Fruit fly (Drosophila melanogaster) whole organism, embryonic: ENCODE data around the gene Ts.
A peak's percentile ranks its signal among the peaks of the same experiment; 100 is the strongest.

Experiments
- Aef1 ChIP-seq: fragments of 200-800 bp; sonication (Bioruptor generic); IDR thresholded peaks from 3 replicates; pipeline ENCODE4 v1.3.6; 2022; ENCODE audit warnings: missing biosample characterization, missing genetic modification characterization
- Antp ChIP-seq: fragments of 200-800 bp; sonication (Bioruptor generic); optimal IDR thresholded peaks from 3 replicates; lab custom pipeline; 2016; ENCODE audit warnings: missing biosample characterization, missing genetic modification characterization
- Atf6 ChIP-seq: fragments of 200-800 bp; sonication (Bioruptor generic); IDR thresholded peaks from 2 replicates; pipeline ENCODE4 v1.3.6; 2022; ENCODE audit warnings: missing biosample characterization, missing genetic modification characterization
- Bgb ChIP-seq: fragments of 200-800 bp; sonication (Bioruptor generic); IDR thresholded peaks from 2 replicates; pipeline ENCODE4 v1.3.6; 2022; ENCODE audit warnings: missing biosample characterization, missing genetic modification characterization; ENCODE audit not compliant: partially characterized antibody
- CG10543 ChIP-seq: fragments of 200-800 bp; sonication (Bioruptor generic); optimal IDR thresholded peaks from 3 replicates; lab custom pipeline; 2017; ENCODE audit warnings: missing biosample characterization, mild to moderate bottlenecking, missing genetic modification characterization, moderate library complexity
- CG11560 ChIP-seq: fragments of 200-800 bp; sonication (Bioruptor generic); IDR thresholded peaks from 3 replicates; pipeline ENCODE4 v1.3.6; 2022; ENCODE audit warnings: missing biosample characterization, missing genetic modification characterization
- CG12071 ChIP-seq: fragments of 200-800 bp; sonication (Bioruptor generic); optimal IDR thresholded peaks from 3 replicates; lab custom pipeline; 2018; ENCODE audit warnings: missing biosample characterization, mild to moderate bottlenecking, missing genetic modification characterization
- CG12769 ChIP-seq: fragments of 200-800 bp; sonication (Bioruptor generic); optimal IDR thresholded peaks from 2 replicates; lab custom pipeline; 2019; ENCODE audit warnings: missing biosample characterization, mild to moderate bottlenecking, missing genetic modification characterization, moderate library complexity
- CG14710 ChIP-seq: fragments of 200-800 bp; sonication (Bioruptor generic); optimal IDR thresholded peaks from 3 replicates; lab custom pipeline; 2019; ENCODE audit warnings: missing biosample characterization, mild to moderate bottlenecking, missing genetic modification characterization, moderate library complexity
- CG14860 ChIP-seq: fragments of 200-800 bp; sonication (Bioruptor generic); IDR thresholded peaks from 3 replicates; pipeline ENCODE4 v1.3.6; 2022; ENCODE audit warnings: missing biosample characterization, missing genetic modification characterization; ENCODE audit not compliant: partially characterized antibody
- CG15073 ChIP-seq: fragments of 200-800 bp; sonication (Bioruptor generic); optimal IDR thresholded peaks from 2 replicates; lab custom pipeline; 2016; ENCODE audit warnings: missing biosample characterization, missing genetic modification characterization
- CG1529 ChIP-seq: fragments of 200-800 bp; sonication (Bioruptor generic); optimal IDR thresholded peaks from 3 replicates; lab custom pipeline; 2018; ENCODE audit warnings: missing biosample characterization, missing genetic modification characterization
- CG1647 ChIP-seq: fragments of 200-800 bp; sonication (Bioruptor generic); optimal IDR thresholded peaks from 3 replicates; lab custom pipeline; 2016; ENCODE audit warnings: missing biosample characterization, missing genetic modification characterization
- CG16815 ChIP-seq: fragments of 200-800 bp; sonication (Bioruptor generic); optimal IDR thresholded peaks from 3 replicates; lab custom pipeline; 2017; ENCODE audit warnings: missing biosample characterization, mild to moderate bottlenecking, missing genetic modification characterization
- CG16863 ChIP-seq: fragments of 200-800 bp; sonication (Bioruptor generic); optimal IDR thresholded peaks from 3 replicates; lab custom pipeline; 2016; ENCODE audit warnings: missing biosample characterization, missing genetic modification characterization
- CG2116 ChIP-seq: fragments of 200-800 bp; sonication (Bioruptor generic); optimal IDR thresholded peaks from 3 replicates; lab custom pipeline; 2018; ENCODE audit warnings: missing biosample characterization, mild to moderate bottlenecking, missing genetic modification characterization
- CG2202 ChIP-seq: fragments of 200-800 bp; sonication (Bioruptor generic); optimal IDR thresholded peaks from 2 replicates; lab custom pipeline; 2018; ENCODE audit warnings: missing biosample characterization, mild to moderate bottlenecking, missing genetic modification characterization
- CG30431 ChIP-seq: fragments of 200-800 bp; sonication (Bioruptor generic); optimal IDR thresholded peaks from 2 replicates; lab custom pipeline; 2017; ENCODE audit warnings: missing biosample characterization, missing genetic modification characterization
- CG32772 ChIP-seq: fragments of 200-800 bp; sonication (Bioruptor generic); IDR thresholded peaks from 2 replicates; pipeline ENCODE4 v1.3.6; 2022; ENCODE audit warnings: missing biosample characterization, missing genetic modification characterization
- CG3847 ChIP-seq: fragments of 200-800 bp; sonication (Bioruptor generic); IDR thresholded peaks from 2 replicates; pipeline ENCODE4 v1.3.6; 2022; ENCODE audit warnings: missing biosample characterization, missing genetic modification characterization
- CG4424 ChIP-seq: fragments of 200-800 bp; sonication (Bioruptor generic); optimal IDR thresholded peaks from 3 replicates; lab custom pipeline; 2016; ENCODE audit warnings: missing biosample characterization, missing genetic modification characterization
- CG6272 ChIP-seq: fragments of 200-800 bp; sonication (Bioruptor generic); IDR thresholded peaks from 2 replicates; pipeline ENCODE4 v1.3.6; 2022; ENCODE audit warnings: missing biosample characterization, missing genetic modification characterization
- CG8089 ChIP-seq: fragments of 200-800 bp; sonication (Bioruptor generic); optimal IDR thresholded peaks from 3 replicates; lab custom pipeline; 2016; ENCODE audit warnings: missing biosample characterization, missing genetic modification characterization
- HmgD ChIP-seq: fragments of 200-800 bp; sonication (Bioruptor generic); optimal IDR thresholded peaks from 3 replicates; lab custom pipeline; 2016; ENCODE audit warnings: missing biosample characterization, missing genetic modification characterization
- HmgZ ChIP-seq: fragments of 200-800 bp; sonication (Bioruptor generic); optimal IDR thresholded peaks from 2 replicates; lab custom pipeline; 2018; ENCODE audit warnings: missing biosample characterization, mild to moderate bottlenecking, missing genetic modification characterization
- Hsf ChIP-seq: fragments of 200-800 bp; sonication (Bioruptor generic); optimal IDR thresholded peaks from 3 replicates; lab custom pipeline; 2016; ENCODE audit warnings: missing biosample characterization, missing genetic modification characterization
- NFAT ChIP-seq: fragments of 200-800 bp; sonication (Bioruptor generic); IDR thresholded peaks from 2 replicates; pipeline ENCODE4 v1.3.6; 2022; ENCODE audit warnings: missing biosample characterization, missing genetic modification characterization
- Oaz ChIP-seq: fragments of 200-800 bp; sonication (Bioruptor generic); IDR thresholded peaks from 2 replicates; pipeline ENCODE4 v1.3.6; 2022; ENCODE audit warnings: missing biosample characterization, missing genetic modification characterization
- Optix ChIP-seq: fragments of 200-800 bp; sonication (Bioruptor generic); IDR thresholded peaks from 3 replicates; pipeline ENCODE4 v1.3.6; 2022; ENCODE audit warnings: missing biosample characterization, missing genetic modification characterization
- Rx ChIP-seq: fragments of 200-800 bp; sonication (Bioruptor generic); IDR thresholded peaks from 2 replicates; pipeline ENCODE4 v1.3.6; 2022; ENCODE audit warnings: missing biosample characterization, missing genetic modification characterization
- Side ChIP-seq: fragments of 200-800 bp; sonication (Bioruptor generic); optimal IDR thresholded peaks from 2 replicates; lab custom pipeline; 2016; ENCODE audit warnings: missing biosample characterization, missing genetic modification characterization
- Six4 ChIP-seq: fragments of 200-800 bp; sonication (Bioruptor generic); optimal IDR thresholded peaks from 2 replicates; lab custom pipeline; 2016; ENCODE audit warnings: missing biosample characterization, missing genetic modification characterization
- ap ChIP-seq: fragments of 200-800 bp; sonication (Bioruptor generic); IDR thresholded peaks from 2 replicates; pipeline ENCODE4 v1.3.6; 2022; ENCODE audit warnings: missing biosample characterization, missing genetic modification characterization
- ash1 ChIP-seq: fragments of 200-800 bp; sonication (Bioruptor generic); optimal IDR thresholded peaks from 2 replicates; lab custom pipeline; 2018; ENCODE audit warnings: missing biosample characterization, mild to moderate bottlenecking, missing genetic modification characterization
- bcd ChIP-seq: fragments of 200-800 bp; sonication (Bioruptor generic); optimal IDR thresholded peaks from 2 replicates; lab custom pipeline; 2017; ENCODE audit warnings: missing biosample characterization, mild to moderate bottlenecking, missing genetic modification characterization
- bsh ChIP-seq, 2 experiments: fragments of 200-800 bp; sonication (Bioruptor generic); optimal IDR thresholded peaks; 2 replicates each; lab custom pipeline; 2017 to 2018; ENCODE audit warnings: mild to moderate bottlenecking in 2 of 2, missing biosample characterization in 2 of 2, missing genetic modification characterization in 2 of 2, moderate library complexity in 1 of 2
- cas ChIP-seq: fragments of 200-800 bp; sonication (Bioruptor generic); IDR thresholded peaks from 2 replicates; pipeline ENCODE4 v1.3.6; 2022; ENCODE audit warnings: missing biosample characterization, missing genetic modification characterization
- caup ChIP-seq: fragments of 200-800 bp; sonication (Bioruptor generic); optimal IDR thresholded peaks from 3 replicates; lab custom pipeline; 2017; ENCODE audit warnings: missing biosample characterization, mild to moderate bottlenecking, missing genetic modification characterization, moderate library complexity; ENCODE audit not compliant: severe bottlenecking
- dan ChIP-seq: fragments of 200-800 bp; sonication (Bioruptor generic); IDR thresholded peaks from 2 replicates; pipeline ENCODE4 v1.3.6; 2022; ENCODE audit warnings: missing biosample characterization, missing genetic modification characterization
- fd3F ChIP-seq: fragments of 200-800 bp; sonication (Bioruptor generic); optimal IDR thresholded peaks from 2 replicates; lab custom pipeline; 2018; ENCODE audit warnings: missing biosample characterization, mild to moderate bottlenecking, missing genetic modification characterization, moderate library complexity
- her ChIP-seq: fragments of 200-800 bp; sonication (Bioruptor generic); optimal IDR thresholded peaks from 2 replicates; lab custom pipeline; 2016; ENCODE audit warnings: missing biosample characterization, missing genetic modification characterization
- hkb ChIP-seq, 2 experiments: fragments of 200-800 bp in 1 of 2; fragments of >200 bp in 1 of 2; sonication (Bioruptor generic) in 1 of 2; IDR thresholded peaks in 1 of 2; optimal IDR thresholded peaks in 1 of 2; 2 replicates each; pipeline versions ENCODE4 v1.3.6 to Lab custom; 2017 to 2022; ENCODE audit warnings: missing biosample characterization in 1 of 2, missing genetic modification characterization in 1 of 2
- klu ChIP-seq: fragments of 200-800 bp; sonication (Bioruptor generic); IDR thresholded peaks from 2 replicates; pipeline ENCODE4 v1.3.6; 2022; ENCODE audit warnings: missing biosample characterization, missing genetic modification characterization
- seq ChIP-seq: fragments of 200-800 bp; sonication (Bioruptor generic); IDR thresholded peaks from 2 replicates; pipeline ENCODE4 v1.3.6; 2022; ENCODE audit warnings: missing biosample characterization, missing genetic modification characterization
- sisA ChIP-seq: fragments of 200-800 bp; sonication (Bioruptor generic); IDR thresholded peaks from 2 replicates; pipeline ENCODE4 v1.3.6; 2022; ENCODE audit warnings: missing biosample characterization, missing genetic modification characterization
- tgo ChIP-seq: fragments of 200-800 bp; sonication (Bioruptor generic); IDR thresholded peaks from 3 replicates; pipeline ENCODE4 v1.3.6; 2022; ENCODE audit warnings: missing biosample characterization, missing genetic modification characterization
- tio ChIP-seq: fragments of 200-800 bp; sonication (Bioruptor generic); optimal IDR thresholded peaks from 2 replicates; lab custom pipeline; 2017; ENCODE audit warnings: missing biosample characterization, missing genetic modification characterization, inconsistent platforms
- twi ChIP-seq: fragments of 200-800 bp; optimal IDR thresholded peaks from 2 replicates; lab custom pipeline; 2019; ENCODE audit warnings: missing biosample characterization, mild to moderate bottlenecking, missing genetic modification characterization, moderate library complexity
- vfl ChIP-seq: fragments of 200-800 bp; sonication (Bioruptor generic); optimal IDR thresholded peaks from 2 replicates; lab custom pipeline; 2016; ENCODE audit warnings: missing biosample characterization, missing genetic modification characterization
- wek ChIP-seq: fragments of 200-800 bp; sonication (Bioruptor generic); optimal IDR thresholded peaks from 3 replicates; lab custom pipeline; 2018; ENCODE audit warnings: missing biosample characterization, mild to moderate bottlenecking, missing genetic modification characterization, moderate library complexity

Gene Ts

DNA sequence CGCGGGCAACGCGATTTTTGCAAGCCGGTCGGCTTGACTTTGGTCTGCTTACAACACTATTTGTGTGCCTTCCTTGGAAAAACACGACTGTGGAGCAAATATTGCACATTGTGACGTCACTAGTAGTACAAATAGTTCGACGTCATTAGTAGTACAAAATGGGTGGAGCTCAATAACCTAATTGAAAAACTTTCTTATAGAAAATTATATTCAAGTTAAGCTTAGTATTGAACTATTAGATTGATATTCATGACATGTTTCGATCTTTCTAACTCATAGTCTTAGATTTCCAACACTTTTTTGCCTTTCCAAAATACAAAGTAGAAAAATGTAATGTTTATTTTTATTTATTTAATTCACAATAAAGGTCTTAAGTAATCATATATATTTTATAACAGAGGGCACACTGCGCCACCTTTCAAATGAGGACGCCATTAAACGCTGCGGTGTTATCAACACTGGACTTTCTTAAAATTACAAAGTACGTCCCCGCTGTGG lies 3.0 kb upstream of the Ts start, which contains the start of the genes Rrp1 and gammaTub23C (continued):
- TF ChIP-seq vfl (GFP tag; lab: Kevin White, UChicago) (peak; percentile 80), CG1529 (GFP tag; lab: Kevin White, UChicago) (peak; percentile 85), Hsf (peak; percentile 90), klu (GFP tag; lab: Robert Waterston, UW) (peak; percentile 85), CG10543 (GFP tag; lab: Kevin White, UChicago) (peak; percentile 89), CG3847 (GFP tag; lab: Robert Waterston, UW) (peak; percentile 89), fd3F (GFP tag; lab: Kevin White, UChicago) (peak; percentile 83), HmgD (GFP tag; lab: Kevin White, UChicago) (peak; percentile 6), tio (GFP tag; lab: Kevin White, UChicago) (peak; percentile 98), Optix (GFP tag; lab: Robert Waterston, UW) (0 out of 3 replicates have a peak, but pooled peaks have one; percentile 31), Antp (peak; percentile 56), CG11560 (tag; lab: Robert Waterston, UW) (peak; percentile 76), Bgb (GFP tag; lab: Robert Waterston, UW) (no peak), bcd (peak; percentile 93), hkb (optimal IDR thresholded peaks at IDR 0.05; lab: Kevin White, UChicago) (no peak), hkb (GFP tag; IDR thresholded peaks at IDR 0.05; lab: Robert Waterston, UW) (peak; percentile 78), CG6272 (GFP tag; lab: Robert Waterston, UW) (peak; percentile 79; the same call in 1 of the 2 replicates), Rx (no peak), her (GFP tag; lab: Kevin White, UChicago) (peak; percentile 14), ap (GFP tag; lab: Robert Waterston, UW) (peak; percentile 47; the same call in 1 of the 2 replicates), cas (GFP tag; lab: Robert Waterston, UW) (peak; percentile 60; the same call in 1 of the 2 replicates), CG2116 (GFP tag; lab: Kevin White, UChicago) (peak; percentile 83), CG16863 (GFP tag; lab: Kevin White, UChicago) (peak; percentile 44), sisA (GFP tag; lab: Robert Waterston, UW) (peak; percentile 87), CG16815 (GFP tag; lab: Kevin White, UChicago) (peak; percentile 94), CG30431 (GFP tag; lab: Kevin White, UChicago) (peak; percentile 88), Oaz (GFP tag; lab: Robert Waterston, UW) (peak; percentile 62; the same call in 1 of the 2 replicates), Aef1 (peak; percentile 85), bsh (GFP tag; optimal IDR thresholded peaks at IDR 0.05; lab: Kevin White, UChicago) (peak; percentile 71 to 83), CG15073 (GFP tag; lab: Kevin White, UChicago) (peak; percentile 67), twi (tag; lab: Kevin White, UChicago) (peak; percentile 89), CG32772 (GFP tag; lab: Robert Waterston, UW) (peak; percentile 88), NFAT (GFP tag; lab: Robert Waterston, UW) (peak; percentile 74), CG2202 (tag; lab: Kevin White, UChicago) (peak; percentile 80), HmgZ (tag; lab: Kevin White, UChicago) (peak; percentile 78), Side (GFP tag; lab: Kevin White, UChicago) (peak; percentile 63), ash1 (no peak), Six4 (GFP tag; lab: Kevin White, UChicago) (peak; percentile 87), CG1647 (GFP tag; lab: Kevin White, UChicago) (peak; percentile 60), CG12071 (GFP tag; lab: Kevin White, UChicago) (peak; percentile 69), CG14710 (tag; lab: Kevin White, UChicago) (peak; percentile 96), CG12769 (no peak), CG8089 (peak; percentile 67), caup (GFP tag; lab: Kevin White, UChicago) (peak; percentile 87), CG14860 (GFP tag; lab: Robert Waterston, UW) (no peak), CG4424 (GFP tag; lab: Kevin White, UChicago) (peak; percentile 95), tgo (GFP tag; lab: Robert Waterston, UW) (peak; percentile 86), seq (GFP tag; lab: Robert Waterston, UW) (peak; percentile 68), wek (GFP tag; lab: Kevin White, UChicago) (no peak), Atf6 (GFP tag; lab: Robert Waterston, UW) (peak; percentile 80), dan (GFP tag; lab: Robert Waterston, UW) (peak; percentile 52; the same call in 1 of the 2 replicates)
